Worm (Caenorhabditis elegans): ENCODE measurements around the gene T19C3.6.
A peak's percentile ranks its signal among the peaks of the same experiment; 100 is the strongest.

The T19C3.6 gene

ce11 chrIII:611900-612299 is 19.4 kb downstream of the T19C3.6 start:
- TF ChIP-seq tab-1 (GFP tag; IDR thresholded peaks at IDR 0.05) = no peak
- no peak for TF ChIP-seq med-1 (GFP tag; optimal IDR thresholded peaks at IDR 0.05; ENCODE audit: insufficient read depth)
- TF ChIP-seq ref-1 (GFP tag; conservative IDR thresholded peaks at IDR 0.05) = no peak
- TF ChIP-seq klf-2 (GFP tag; conservative IDR thresholded peaks at IDR 0.05) = no peak
- TF ChIP-seq ztf-29 (GFP tag; IDR thresholded peaks at IDR 0.05) = no peak
- no peak for TF ChIP-seq T22C8.4 (GFP tag; IDR thresholded peaks at IDR 0.05)
- no peak for TF ChIP-seq ztf-23 (GFP tag; IDR thresholded peaks at IDR 0.05)
- TF ChIP-seq flt-1 (GFP tag; IDR thresholded peaks at IDR 0.05) = no peak
- no peak for TF ChIP-seq cog-1 (tag; optimal IDR thresholded peaks at IDR 0.05)

ce11 chrIII:609549-609948 is 21.8 kb downstream of the T19C3.6 start, which contains the start of gene best-17:
Gene best-17, minus strand, starts transcription at chrIII:609649.
- no peak for TF ChIP-seq tab-1 (GFP tag; IDR thresholded peaks at IDR 0.05)
- TF ChIP-seq ztf-23 (GFP tag; IDR thresholded peaks at IDR 0.05) = no peak
- no peak for TF ChIP-seq ztf-29 (GFP tag; IDR thresholded peaks at IDR 0.05)
- TF ChIP-seq T22C8.4 (GFP tag; IDR thresholded peaks at IDR 0.05) = no peak
- TF ChIP-seq ref-1 (GFP tag; conservative IDR thresholded peaks at IDR 0.05) = no peak
- TF ChIP-seq flt-1 (GFP tag; IDR thresholded peaks at IDR 0.05) = no peak
- no peak for TF ChIP-seq med-1 (GFP tag; optimal IDR thresholded peaks at IDR 0.05; ENCODE audit: insufficient read depth)
- no peak for TF ChIP-seq cog-1 (tag; optimal IDR thresholded peaks at IDR 0.05)
- TF ChIP-seq klf-2 (GFP tag; conservative IDR thresholded peaks at IDR 0.05) = no peak

- TF ChIP-seq cog-1 (tag; optimal IDR thresholded peaks at IDR 0.05) (no peak), med-1 (GFP tag; optimal IDR thresholded peaks at IDR 0.05; ENCODE audit: insufficient read depth) (no peak), flt-1 (GFP tag; IDR thresholded peaks at IDR 0.05) (no peak), ztf-23 (GFP tag; IDR thresholded peaks at IDR 0.05) (no peak), ztf-29 (GFP tag; IDR thresholded peaks at IDR 0.05) (no peak), klf-2 (GFP tag; conservative IDR thresholded peaks at IDR 0.05) (no peak), tab-1 (GFP tag; IDR thresholded peaks at IDR 0.05) (no peak)
Observed at ce11 chrIII:605415-606054, 25.8 kb downstream of the T19C3.6 start, which contains the start of the genes Y55B1AR.4 and ttr-7. Gene Y55B1AR.4, minus strand, starts transcription at chrIII:605515. Gene ttr-7, plus strand, starts transcription at chrIII:606004.

ce11 chrIII:600316-600932 is 30.9 kb downstream of the T19C3.6 start, which contains the start of gene lec-6:
Gene lec-6, minus strand, starts transcription at chrIII:600366.
- TF ChIP-seq ztf-29 (GFP tag; IDR thresholded peaks at IDR 0.05) = no peak
- no peak for TF ChIP-seq flt-1 (GFP tag; IDR thresholded peaks at IDR 0.05)
- TF ChIP-seq tab-1 (GFP tag; IDR thresholded peaks at IDR 0.05) = no peak
- no peak for TF ChIP-seq ztf-23 (GFP tag; IDR thresholded peaks at IDR 0.05)
- TF ChIP-seq cog-1 (tag; optimal IDR thresholded peaks at IDR 0.05) = no peak
- TF ChIP-seq ref-1 (GFP tag; conservative IDR thresholded peaks at IDR 0.05) = no peak

ce11 chrIII:599279-599678 is 32.0 kb downstream of the T19C3.6 start:
- TF ChIP-seq T22C8.4 (GFP tag; IDR thresholded peaks at IDR 0.05) (no peak), ztf-23 (GFP tag; IDR thresholded peaks at IDR 0.05) (no peak), tab-1 (GFP tag; IDR thresholded peaks at IDR 0.05) (no peak), cog-1 (tag; optimal IDR thresholded peaks at IDR 0.05) (no peak), klf-2 (GFP tag; conservative IDR thresholded peaks at IDR 0.05) (no peak), ztf-29 (GFP tag; IDR thresholded peaks at IDR 0.05) (no peak), med-1 (GFP tag; optimal IDR thresholded peaks at IDR 0.05; ENCODE audit: insufficient read depth) (no peak), flt-1 (GFP tag; IDR thresholded peaks at IDR 0.05) (no peak), ref-1 (GFP tag; conservative IDR thresholded peaks at IDR 0.05) (no peak)

- TF ChIP-seq tab-1 (GFP tag; IDR thresholded peaks at IDR 0.05) (no peak), med-1 (GFP tag; optimal IDR thresholded peaks at IDR 0.05; ENCODE audit: insufficient read depth) (no peak), T22C8.4 (GFP tag; IDR thresholded peaks at IDR 0.05) (no peak), ztf-29 (GFP tag; IDR thresholded peaks at IDR 0.05) (no peak), ztf-23 (GFP tag; IDR thresholded peaks at IDR 0.05) (no peak), klf-2 (GFP tag; conservative IDR thresholded peaks at IDR 0.05) (no peak), ref-1 (GFP tag; conservative IDR thresholded peaks at IDR 0.05) (no peak), cog-1 (tag; optimal IDR thresholded peaks at IDR 0.05) (no peak), flt-1 (GFP tag; IDR thresholded peaks at IDR 0.05) (no peak)
Observed at ce11 chrIII:598687-599086, 32.6 kb downstream of the T19C3.6 start, which contains the start of gene Y55B1AR.2. Gene Y55B1AR.2, minus strand, starts transcription at chrIII:598787.

- TF ChIP-seq ztf-23 (GFP tag; IDR thresholded peaks at IDR 0.05) (no peak), flt-1 (GFP tag; IDR thresholded peaks at IDR 0.05) (0 out of 2 replicates have a peak, but pooled peaks have one; percentile 22), T22C8.4 (GFP tag; IDR thresholded peaks at IDR 0.05) (peak; percentile 91), cog-1 (tag; optimal IDR thresholded peaks at IDR 0.05) (peak; percentile 38)
Observed at ce11 chrIII:598168-598567, 33.2 kb downstream of the T19C3.6 start.

ce11 chrIII:595449-595848 is 35.9 kb downstream of the T19C3.6 start:
- TF ChIP-seq med-1 (GFP tag; optimal IDR thresholded peaks at IDR 0.05; ENCODE audit: insufficient read depth) (no peak), ref-1 (GFP tag; conservative IDR thresholded peaks at IDR 0.05) (no peak), tab-1 (GFP tag; IDR thresholded peaks at IDR 0.05) (no peak), cog-1 (tag; optimal IDR thresholded peaks at IDR 0.05) (no peak), ztf-23 (GFP tag; IDR thresholded peaks at IDR 0.05) (no peak), klf-2 (GFP tag; conservative IDR thresholded peaks at IDR 0.05) (no peak), ztf-29 (GFP tag; IDR thresholded peaks at IDR 0.05) (no peak), flt-1 (GFP tag; IDR thresholded peaks at IDR 0.05) (no peak)

- TF ChIP-seq ztf-29 (GFP tag; IDR thresholded peaks at IDR 0.05) = no peak
- TF ChIP-seq ztf-23 (GFP tag; IDR thresholded peaks at IDR 0.05) = no peak
- no peak for TF ChIP-seq ref-1 (GFP tag; conservative IDR thresholded peaks at IDR 0.05)
- no peak for TF ChIP-seq klf-2 (GFP tag; conservative IDR thresholded peaks at IDR 0.05)
- no peak for TF ChIP-seq tab-1 (GFP tag; IDR thresholded peaks at IDR 0.05)
- TF ChIP-seq cog-1 (tag; optimal IDR thresholded peaks at IDR 0.05) = no peak
- TF ChIP-seq T22C8.4 (GFP tag; IDR thresholded peaks at IDR 0.05) = no peak
- no peak for TF ChIP-seq med-1 (GFP tag; optimal IDR thresholded peaks at IDR 0.05; ENCODE audit: insufficient read depth)
- TF ChIP-seq flt-1 (GFP tag; IDR thresholded peaks at IDR 0.05) = no peak
Observed at ce11 chrIII:587009-587408, 44.3 kb downstream of the T19C3.6 start, which contains the start of gene helq-1. Gene helq-1, minus strand, starts transcription at chrIII:587109.
